Fruit fly (Drosophila melanogaster) whole organism, adult: Measurements from ENCODE around the gene CG1571.

Experiments used
- CG11617 ChIP-seq: fragments of 200-800 bp; sonication (Bioruptor generic); optimal IDR thresholded peaks from 2 replicates; lab custom pipeline; 2017; ENCODE audit warnings: mild to moderate bottlenecking, missing biosample characterization, missing genetic modification reagents, missing genetic modification characterization
- CG12768 ChIP-seq: fragments of 200-800 bp; sonication (Bioruptor generic); optimal IDR thresholded peaks from 2 replicates; lab custom pipeline; 2017; ENCODE audit warnings: missing biosample characterization, missing genetic modification characterization, mild to moderate bottlenecking, moderate library complexity, missing genetic modification reagents
- CG14711 ChIP-seq: fragments of 200-800 bp; sonication (Bioruptor generic); optimal IDR thresholded peaks from 2 replicates; lab custom pipeline; 2018; ENCODE audit warnings: missing biosample characterization, mild to moderate bottlenecking, missing genetic modification characterization, moderate library complexity
- CG1620 ChIP-seq: fragments of 200-800 bp; sonication (Bioruptor generic); optimal IDR thresholded peaks from 2 replicates; lab custom pipeline; 2016; ENCODE audit warnings: missing biosample characterization, missing genetic modification characterization
- CG33017 ChIP-seq: fragments of 200-800 bp; sonication (Bioruptor generic); optimal IDR thresholded peaks from 2 replicates; lab custom pipeline; 2018; ENCODE audit warnings: missing biosample characterization, mild to moderate bottlenecking, missing genetic modification characterization, moderate library complexity
- CG5204 ChIP-seq: fragments of 200-800 bp; sonication (Bioruptor generic); optimal IDR thresholded peaks from 2 replicates; lab custom pipeline; 2016; ENCODE audit warnings: missing biosample characterization, missing genetic modification characterization
- CG7045 ChIP-seq: fragments of 200-800 bp; sonication (Bioruptor generic); optimal IDR thresholded peaks from 2 replicates; lab custom pipeline; 2017; ENCODE audit warnings: missing biosample characterization, mild to moderate bottlenecking, missing genetic modification characterization
- CG7101 ChIP-seq: fragments of 200-800 bp; sonication (Bioruptor generic); optimal IDR thresholded peaks from 2 replicates; lab custom pipeline; 2018; ENCODE audit warnings: missing biosample characterization, mild to moderate bottlenecking, missing genetic modification characterization, moderate library complexity
- Clk ChIP-seq: fragments of 200-800 bp; sonication (Bioruptor generic); optimal IDR thresholded peaks from 2 replicates; lab custom pipeline; 2017; ENCODE audit warnings: missing biosample characterization, missing genetic modification characterization
- Crg-1 ChIP-seq: fragments of 200-800 bp; sonication (Bioruptor generic); optimal IDR thresholded peaks from 2 replicates; lab custom pipeline; 2016; ENCODE audit warnings: missing biosample characterization, missing genetic modification characterization
- Hr96 ChIP-seq: fragments of 200-800 bp; sonication (Bioruptor generic); optimal IDR thresholded peaks from 2 replicates; lab custom pipeline; 2016; ENCODE audit warnings: missing biosample characterization, missing genetic modification characterization
- Mnt ChIP-seq: fragments of 200-800 bp; sonication (Bioruptor generic); optimal IDR thresholded peaks from 2 replicates; lab custom pipeline; 2016; ENCODE audit warnings: missing biosample characterization, mild to moderate bottlenecking, missing genetic modification characterization
- bab1 ChIP-seq: fragments of 200-800 bp; sonication (Bioruptor generic); optimal IDR thresholded peaks from 3 replicates; lab custom pipeline; 2019; ENCODE audit warnings: missing biosample characterization, mild to moderate bottlenecking, missing genetic modification characterization, moderate library complexity
- cic ChIP-seq: fragments of 200-800 bp; sonication (Bioruptor generic); optimal IDR thresholded peaks from 2 replicates; lab custom pipeline; 2017; ENCODE audit warnings: missing biosample characterization, mild to moderate bottlenecking, missing genetic modification characterization, moderate library complexity
- cnc ChIP-seq, 2 experiments: fragments of >200 bp; optimal IDR thresholded peaks; 2 replicates each; lab custom pipeline; 2017
- kay ChIP-seq: fragments of 200-800 bp; sonication (Bioruptor generic); peaks from one replicate; lab custom pipeline; 2016; ENCODE audit warnings: missing biosample characterization, missing genetic modification characterization, borderline replicate concordance
- ovo ChIP-seq: fragments of 200-800 bp; sonication (Bioruptor generic); optimal IDR thresholded peaks from 2 replicates; lab custom pipeline; 2016; ENCODE audit warnings: missing biosample characterization, missing genetic modification characterization
- pad ChIP-seq: fragments of 200-800 bp; sonication (Bioruptor generic); optimal IDR thresholded peaks from 3 replicates; lab custom pipeline; 2017; ENCODE audit warnings: missing biosample characterization, missing genetic modification characterization, mild to moderate bottlenecking, moderate library complexity, missing genetic modification reagents
- tj ChIP-seq: fragments of 200-800 bp; sonication (Bioruptor generic); optimal IDR thresholded peaks from 3 replicates; lab custom pipeline; 2017; ENCODE audit warnings: missing biosample characterization, mild to moderate bottlenecking, missing genetic modification characterization, moderate library complexity
- toe ChIP-seq: fragments of 200-800 bp; sonication (Bioruptor generic); optimal IDR thresholded peaks from 2 replicates; lab custom pipeline; 2016; ENCODE audit warnings: missing biosample characterization, missing genetic modification characterization

CG1571 gene

DNA sequence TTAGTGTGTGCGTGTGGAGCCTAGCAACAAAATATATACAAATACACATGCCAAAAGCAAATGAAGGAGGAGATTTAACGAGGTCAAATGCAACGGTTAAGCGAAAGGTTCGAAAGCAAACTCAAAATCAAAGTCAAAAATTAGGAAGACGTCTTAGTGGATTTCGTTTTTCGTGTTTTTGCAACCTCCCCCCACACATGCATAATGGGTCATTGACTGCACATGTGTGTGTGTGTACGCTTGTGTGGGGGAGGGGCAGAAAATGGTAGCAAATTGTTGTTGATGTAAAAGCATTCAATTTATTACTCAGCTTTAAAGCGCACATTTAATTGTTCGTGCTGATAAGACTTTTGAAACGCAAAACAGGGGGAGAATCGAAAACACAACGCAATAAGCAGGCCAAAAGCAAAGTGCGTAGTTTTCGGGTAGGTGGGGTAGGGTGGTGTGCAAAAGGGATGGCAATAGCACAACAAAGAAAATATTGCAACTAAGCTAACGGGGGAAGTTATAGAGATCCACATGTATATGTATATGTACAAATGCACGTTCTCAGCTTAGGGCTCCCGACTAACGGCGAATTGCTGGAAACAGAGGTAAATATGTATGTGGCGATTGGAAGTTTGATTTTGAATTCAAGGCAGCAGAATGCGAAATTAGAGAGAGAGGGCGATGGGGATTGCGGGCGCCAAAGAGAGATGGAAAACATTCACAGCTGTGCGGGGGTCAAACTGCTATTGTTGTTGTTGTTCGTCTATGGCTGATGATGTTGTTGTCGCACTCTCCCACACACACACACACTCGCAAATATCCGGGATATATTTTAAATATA, 17.4 kb downstream of the CG1571 start:
- TF ChIP-seq Hr96: no peak
- TF ChIP-seq CG14711: no peak
- TF ChIP-seq CG1620 (GFP tag; lab: Kevin White, UChicago): no peak
- TF ChIP-seq Clk: no peak
- peak; percentile 98 for TF ChIP-seq ovo (GFP tag; lab: Kevin White, UChicago)
- TF ChIP-seq pad (GFP tag; lab: Kevin White, UChicago): peak; percentile 98
- no peak for TF ChIP-seq CG12768 (GFP tag; lab: Kevin White, UChicago)
- TF ChIP-seq CG11617 (GFP tag; lab: Kevin White, UChicago): no peak
- no peak for TF ChIP-seq bab1 (GFP tag; lab: Kevin White, UChicago)
- no peak for TF ChIP-seq CG5204 (GFP tag; lab: Kevin White, UChicago)
- TF ChIP-seq CG7101: no peak
- no peak for TF ChIP-seq CG7045 (GFP tag; lab: Kevin White, UChicago)
- TF ChIP-seq Mnt (GFP tag; lab: Kevin White, UChicago): peak; percentile 65
- TF ChIP-seq Crg-1 (GFP tag; lab: Kevin White, UChicago): no peak
- no peak for TF ChIP-seq kay (GFP tag; lab: Kevin White, UChicago)
- no peak for TF ChIP-seq CG33017 (tag; lab: Kevin White, UChicago)
- peak; percentile 80 for TF ChIP-seq tj (GFP tag; lab: Kevin White, UChicago)
- no peak for TF ChIP-seq cnc (optimal IDR thresholded peaks at IDR 0.05; lab: Kevin White, UChicago)

DNA sequence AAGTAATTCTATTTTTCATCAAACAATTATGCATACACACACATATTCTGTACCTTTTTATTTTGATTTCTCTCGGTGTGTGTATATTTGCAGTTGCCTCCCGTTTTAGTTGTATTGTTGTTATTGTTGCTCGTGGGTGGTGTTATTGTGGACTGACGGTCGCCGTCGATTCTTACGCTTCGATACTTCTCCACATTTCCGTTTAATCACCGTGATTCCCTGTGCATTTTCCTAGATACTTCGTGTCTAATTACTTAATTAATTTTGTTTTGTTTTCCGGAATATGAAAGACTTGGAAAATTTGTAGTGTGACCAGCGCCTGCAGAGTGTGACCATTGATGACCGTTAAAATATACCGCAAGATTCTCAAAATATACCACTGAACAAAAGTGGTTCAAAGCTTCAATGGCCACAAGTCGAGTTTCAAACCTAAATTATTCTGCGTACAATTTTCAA, 18.1 kb downstream of the CG1571 start, which contains the start of gene UbcE2H:
Gene UbcE2H, minus strand, starts transcription at position 343 of the 456 bp plus-strand sequence.
- TF ChIP-seq Clk (no peak), CG11617 (GFP tag; lab: Kevin White, UChicago) (no peak), CG14711 (peak; percentile 10), Mnt (GFP tag; lab: Kevin White, UChicago) (no peak), bab1 (GFP tag; lab: Kevin White, UChicago) (peak; percentile 60), CG1620 (GFP tag; lab: Kevin White, UChicago) (no peak), ovo (GFP tag; lab: Kevin White, UChicago) (no peak), CG5204 (GFP tag; lab: Kevin White, UChicago) (no peak), Hr96 (no peak)

DNA sequence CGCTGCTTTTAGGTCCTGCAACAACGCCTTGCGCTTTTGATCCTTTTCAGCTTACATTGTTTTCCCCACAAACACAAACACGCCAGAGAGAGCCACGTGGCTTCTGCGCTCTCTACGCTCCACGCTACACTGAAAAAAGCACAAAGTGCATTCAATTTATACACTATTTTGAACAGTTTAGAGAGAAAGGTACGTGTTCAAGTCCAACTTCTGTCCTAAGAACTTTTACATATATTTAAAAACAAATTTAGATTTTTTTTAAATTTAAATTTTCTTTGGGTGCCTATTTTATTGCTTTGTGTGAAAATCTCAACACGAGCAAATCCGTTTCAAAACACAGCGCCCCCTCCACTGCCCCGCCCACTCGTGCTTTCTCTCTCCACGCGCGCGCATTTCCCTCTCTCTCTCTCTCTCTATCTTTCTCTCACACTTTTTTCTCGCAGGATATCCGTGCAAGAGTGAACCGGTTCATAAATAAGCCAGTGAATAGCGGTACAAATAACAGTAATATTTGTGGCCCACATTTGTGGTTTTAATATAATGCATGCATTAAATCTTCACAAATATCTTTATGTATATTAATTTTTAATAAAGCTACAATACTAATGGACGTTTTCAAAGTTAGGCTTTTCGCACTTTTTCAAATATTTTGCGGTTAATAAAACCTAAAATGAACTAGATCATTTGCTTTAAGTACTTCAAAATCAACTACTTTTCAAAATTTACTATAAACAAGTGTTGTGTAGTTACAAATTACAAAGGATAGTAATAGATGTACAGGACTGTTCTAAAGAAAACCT, 24.5 kb downstream of the CG1571 start:
- TF ChIP-seq ovo (GFP tag; lab: Kevin White, UChicago) (peak; percentile 10), cnc (optimal IDR thresholded peaks at IDR 0.05; lab: Kevin White, UChicago) (no peak), CG7045 (GFP tag; lab: Kevin White, UChicago) (peak; percentile 65), CG1620 (GFP tag; lab: Kevin White, UChicago) (peak; percentile 16), CG33017 (tag; lab: Kevin White, UChicago) (peak; percentile 64), Hr96 (no peak), pad (GFP tag; lab: Kevin White, UChicago) (peak; percentile 34), Clk (peak; percentile 60), bab1 (GFP tag; lab: Kevin White, UChicago) (peak; percentile 12), CG14711 (peak; percentile 69), Crg-1 (GFP tag; lab: Kevin White, UChicago) (no peak), toe (GFP tag; lab: Kevin White, UChicago) (no peak), CG5204 (GFP tag; lab: Kevin White, UChicago) (peak; percentile 6), CG11617 (GFP tag; lab: Kevin White, UChicago) (peak; percentile 66), kay (GFP tag; lab: Kevin White, UChicago) (no peak), tj (GFP tag; lab: Kevin White, UChicago) (peak; percentile 41), cic (no peak), CG12768 (GFP tag; lab: Kevin White, UChicago) (peak; percentile 52), CG7101 (peak; percentile 76), Mnt (GFP tag; lab: Kevin White, UChicago) (peak; percentile 68)

DNA sequence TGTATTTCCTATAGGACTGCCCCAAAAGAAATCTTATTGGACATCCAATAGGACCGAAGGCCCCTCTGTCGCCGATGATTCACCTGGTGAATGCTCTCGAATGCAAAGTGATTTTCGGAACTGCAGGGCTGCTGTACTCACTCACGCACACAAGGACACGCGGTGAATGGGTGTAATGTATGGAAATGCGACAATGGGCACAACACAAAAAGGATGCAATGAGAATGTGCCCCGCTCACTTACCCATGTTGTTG, 25.1 kb downstream of the CG1571 start:
- TF ChIP-seq CG33017 (tag; lab: Kevin White, UChicago): no peak
- TF ChIP-seq bab1 (GFP tag; lab: Kevin White, UChicago): no peak
- no peak for TF ChIP-seq Mnt (GFP tag; lab: Kevin White, UChicago)

DNA sequence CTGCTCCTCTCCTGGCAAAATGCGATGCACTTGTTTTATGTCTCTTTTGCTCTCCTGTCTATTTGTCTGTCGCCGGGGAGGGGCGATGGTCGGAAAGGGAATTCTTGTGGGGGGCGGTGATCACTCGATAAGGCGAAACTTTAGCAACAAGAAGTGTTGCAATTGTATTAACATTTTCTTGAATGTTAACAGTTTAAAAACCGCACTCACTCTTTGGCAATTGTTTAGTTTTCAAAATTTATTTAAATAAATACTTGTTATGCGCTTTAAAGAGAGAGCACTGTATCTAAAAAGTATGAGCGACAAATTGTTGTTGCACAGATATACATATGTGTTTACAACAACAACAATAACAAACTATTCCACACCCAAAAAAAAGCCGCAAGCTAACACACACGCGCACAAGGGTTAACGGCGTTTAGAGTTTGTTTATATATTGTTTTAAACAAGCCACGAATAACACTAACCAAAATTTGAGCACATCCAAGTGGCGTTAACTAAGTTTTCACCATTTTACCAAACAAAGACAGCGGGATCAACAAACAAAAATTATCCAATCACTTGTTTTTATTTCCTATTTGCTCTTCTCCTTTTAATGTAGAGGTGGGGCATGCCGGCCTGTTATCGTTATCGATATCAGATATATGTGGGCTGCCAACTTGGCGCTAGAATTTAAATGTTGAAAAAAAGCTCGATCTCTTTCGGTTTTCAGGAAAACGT, 26.0 kb downstream of the CG1571 start, which contains the start of gene CG2258:
Gene CG2258, minus strand, starts transcription at position 617 of the 720 bp plus-strand sequence.
- TF ChIP-seq cic (peak; percentile 59), CG5204 (GFP tag; lab: Kevin White, UChicago) (peak; percentile 87), toe (GFP tag; lab: Kevin White, UChicago) (peak; percentile 89), CG1620 (GFP tag; lab: Kevin White, UChicago) (peak; percentile 88), pad (GFP tag; lab: Kevin White, UChicago) (peak; percentile 90), CG33017 (tag; lab: Kevin White, UChicago) (peak; percentile 97), Clk (peak; percentile 83), cnc (optimal IDR thresholded peaks at IDR 0.05; lab: Kevin White, UChicago) (no peak), CG14711 (peak; percentile 95), bab1 (GFP tag; lab: Kevin White, UChicago) (peak; percentile 97), tj (GFP tag; lab: Kevin White, UChicago) (peak; percentile 71), kay (GFP tag; lab: Kevin White, UChicago) (no peak), Hr96 (no peak), CG7045 (GFP tag; lab: Kevin White, UChicago) (peak; percentile 92), CG12768 (GFP tag; lab: Kevin White, UChicago) (peak; percentile 93), Mnt (GFP tag; lab: Kevin White, UChicago) (peak; percentile 89), CG7101 (peak; percentile 98), ovo (GFP tag; lab: Kevin White, UChicago) (peak; percentile 82), CG11617 (GFP tag; lab: Kevin White, UChicago) (peak; percentile 88), Crg-1 (GFP tag; lab: Kevin White, UChicago) (peak; percentile 91)
